Fruit fly (Drosophila melanogaster) whole organism: Measurements from ENCODE around the gene Gcat.

Experiments used
- CG8478 ChIP-seq: fragments of >200 bp; optimal IDR thresholded peaks from 2 replicates; lab custom pipeline; 2018; ENCODE audit warnings: inconsistent platforms
- EcR ChIP-seq, 2 experiments: fragments of >200 bp; optimal IDR thresholded peaks; 2 replicates each; lab custom pipeline; 2017; ENCODE audit warnings: missing biosample characterization in 2 of 2, missing genetic modification characterization in 2 of 2, missing genetic modification reagents in 2 of 2
- psq ChIP-seq: fragments of >200 bp; optimal IDR thresholded peaks from 2 replicates; lab custom pipeline; 2017

DNA sequence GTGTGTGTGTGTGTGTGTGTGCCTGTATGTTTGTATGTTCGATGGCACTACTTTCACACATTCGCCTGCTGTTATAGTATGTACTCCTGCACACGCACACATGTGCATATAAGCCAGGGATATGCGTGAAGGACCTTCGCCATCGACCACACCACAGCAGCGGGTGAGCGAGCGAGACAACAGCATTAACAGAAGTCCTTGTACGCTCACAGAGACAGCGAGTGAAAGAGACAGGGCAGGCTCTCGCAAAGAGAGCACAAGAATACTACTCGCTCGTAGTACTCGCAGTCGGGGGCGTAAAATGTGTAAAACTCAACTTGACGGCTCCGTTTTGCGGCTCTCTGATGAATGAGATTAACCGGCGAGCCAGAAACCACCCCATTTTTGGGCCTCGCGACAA lies 35.7 kb downstream of the Gcat start:
- no peak for TF ChIP-seq psq
- TF ChIP-seq EcR (GFP tag; optimal IDR thresholded peaks at IDR 0.05; lab: Kevin White, UChicago), result no peak
- TF ChIP-seq CG8478 (lab: Kevin White, UChicago), result no peak
